Fruit fly (Drosophila melanogaster) whole organism, embryonic: ENCODE results near the gene CG43321.

Source experiments
- CG10462 ChIP-seq: fragments of 200-800 bp; sonication (Bioruptor generic); optimal IDR thresholded peaks from 2 replicates; lab custom pipeline; 2016; ENCODE audit warnings: missing biosample characterization, missing genetic modification characterization
- CG10654 ChIP-seq: fragments of 200-800 bp; sonication (Bioruptor generic); optimal IDR thresholded peaks from 2 replicates; lab custom pipeline; 2016; ENCODE audit warnings: missing biosample characterization, missing genetic modification characterization
- CG10979 ChIP-seq: fragments of 200-800 bp; sonication (Bioruptor generic); optimal IDR thresholded peaks from 2 replicates; lab custom pipeline; 2018; ENCODE audit warnings: missing biosample characterization, mild to moderate bottlenecking, missing genetic modification characterization, moderate library complexity
- CG11085 ChIP-seq: fragments of 200-800 bp; sonication (Bioruptor generic); IDR thresholded peaks from 2 replicates; pipeline ENCODE4 v1.3.6; 2022; ENCODE audit warnings: missing biosample characterization, missing genetic modification characterization
- CG11695 ChIP-seq: fragments of 200-800 bp; sonication (Bioruptor generic); IDR thresholded peaks from 3 replicates; pipeline ENCODE4 v1.3.6; 2022; ENCODE audit warnings: missing biosample characterization, missing genetic modification characterization
- CG12219 ChIP-seq: fragments of 200-800 bp; sonication (Bioruptor generic); optimal IDR thresholded peaks from 3 replicates; lab custom pipeline; 2018; ENCODE audit warnings: missing biosample characterization, mild to moderate bottlenecking, missing genetic modification characterization
- CG13287 ChIP-seq: fragments of 200-800 bp; sonication (Bioruptor generic); IDR thresholded peaks from 2 replicates; pipeline ENCODE4 v1.3.6; 2022; ENCODE audit warnings: missing biosample characterization, missing genetic modification characterization; ENCODE audit not compliant: partially characterized antibody
- CG15011 ChIP-seq: fragments of 200-800 bp; sonication (Bioruptor generic); optimal IDR thresholded peaks from 3 replicates; lab custom pipeline; 2018; ENCODE audit warnings: missing biosample characterization, mild to moderate bottlenecking, missing genetic modification characterization
- CG1647 ChIP-seq: fragments of 200-800 bp; sonication (Bioruptor generic); optimal IDR thresholded peaks from 3 replicates; lab custom pipeline; 2016; ENCODE audit warnings: missing biosample characterization, missing genetic modification characterization
- CG1832 ChIP-seq: fragments of 200-800 bp; sonication (Bioruptor generic); optimal IDR thresholded peaks from 2 replicates; lab custom pipeline; 2017; ENCODE audit warnings: missing biosample characterization, mild to moderate bottlenecking, missing genetic modification characterization, inconsistent platforms
- CG2678 ChIP-seq: fragments of 200-800 bp; sonication (Bioruptor generic); optimal IDR thresholded peaks from 3 replicates; lab custom pipeline; 2019; ENCODE audit warnings: missing biosample characterization, mild to moderate bottlenecking, missing genetic modification characterization, moderate library complexity
- CG30431 ChIP-seq: fragments of 200-800 bp; sonication (Bioruptor generic); optimal IDR thresholded peaks from 2 replicates; lab custom pipeline; 2017; ENCODE audit warnings: missing biosample characterization, missing genetic modification characterization
- CG31388 ChIP-seq: fragments of 200-800 bp; sonication (Bioruptor generic); optimal IDR thresholded peaks from 2 replicates; lab custom pipeline; 2016; ENCODE audit warnings: missing biosample characterization, missing genetic modification characterization
- CG3163 ChIP-seq: fragments of 200-800 bp; sonication (Bioruptor generic); optimal IDR thresholded peaks from 3 replicates; lab custom pipeline; 2016; ENCODE audit warnings: missing biosample characterization, missing genetic modification characterization
- CG32532 ChIP-seq: fragments of 200-800 bp; sonication (Bioruptor generic); IDR thresholded peaks from 2 replicates; pipeline ENCODE4 v1.3.6; 2022; ENCODE audit warnings: missing biosample characterization, missing genetic modification characterization
- CG3281 ChIP-seq: fragments of 200-800 bp; sonication (Bioruptor generic); optimal IDR thresholded peaks from 3 replicates; lab custom pipeline; 2017; ENCODE audit warnings: missing biosample characterization, mild to moderate bottlenecking, missing genetic modification characterization
- CG4617 ChIP-seq: fragments of 200-800 bp; sonication (Bioruptor generic); optimal IDR thresholded peaks from 3 replicates; lab custom pipeline; 2016; ENCODE audit warnings: missing biosample characterization, missing genetic modification characterization, borderline replicate concordance
- CG6654 ChIP-seq: fragments of 200-800 bp; sonication (Bioruptor generic); optimal IDR thresholded peaks from 2 replicates; lab custom pipeline; 2017; ENCODE audit warnings: missing biosample characterization, mild to moderate bottlenecking, missing genetic modification characterization
- CG6813 ChIP-seq: fragments of 200-800 bp; sonication (Bioruptor generic); optimal IDR thresholded peaks from 2 replicates; lab custom pipeline; 2017; ENCODE audit warnings: missing biosample characterization, missing genetic modification characterization, mild to moderate bottlenecking, moderate library complexity, missing genetic modification reagents
- CG9932 ChIP-seq: fragments of 200-800 bp; sonication (Bioruptor generic); IDR thresholded peaks from 2 replicates; pipeline ENCODE4 v1.3.6; 2022; ENCODE audit warnings: missing biosample characterization, missing genetic modification characterization
- D ChIP-seq, 2 experiments: fragments of 200-800 bp in 1 of 2; fragments of >200 bp in 1 of 2; sonication (Bioruptor generic) in 1 of 2; optimal IDR thresholded peaks; 2 replicates in 1 of 2; 3 replicates in 1 of 2; lab custom pipeline; 2017; ENCODE audit warnings: mild to moderate bottlenecking in 1 of 2, missing biosample characterization in 1 of 2, missing genetic modification characterization in 1 of 2, missing genetic modification reagents in 1 of 2
- Dad ChIP-seq: fragments of 200-800 bp; sonication (Bioruptor generic); optimal IDR thresholded peaks from 3 replicates; lab custom pipeline; 2016; ENCODE audit warnings: missing biosample characterization, missing genetic modification characterization
- Dip3 ChIP-seq: fragments of 200-800 bp; sonication (Bioruptor generic); optimal IDR thresholded peaks from 3 replicates; lab custom pipeline; 2016; ENCODE audit warnings: missing biosample characterization, missing genetic modification characterization
- Doc3 ChIP-seq: fragments of 200-800 bp; sonication (Bioruptor generic); IDR thresholded peaks from 3 replicates; pipeline ENCODE4 v1.3.6; 2022; ENCODE audit warnings: missing biosample characterization, missing genetic modification characterization; ENCODE audit not compliant: partially characterized antibody
- ERR ChIP-seq: fragments of 200-800 bp; sonication (Bioruptor generic); optimal IDR thresholded peaks from 2 replicates; lab custom pipeline; 2016; ENCODE audit warnings: missing biosample characterization, missing genetic modification characterization
- Ets65A ChIP-seq: fragments of 200-800 bp; sonication (Bioruptor generic); peaks from one replicate; lab custom pipeline; 2016; ENCODE audit warnings: missing biosample characterization, missing genetic modification characterization
- Hand ChIP-seq: fragments of 200-800 bp; sonication (Bioruptor generic); optimal IDR thresholded peaks from 2 replicates; lab custom pipeline; 2017; ENCODE audit warnings: mild to moderate bottlenecking, missing biosample characterization, missing genetic modification reagents, missing genetic modification characterization
- Mad ChIP-seq: fragments of 200-800 bp; sonication (Bioruptor generic); optimal IDR thresholded peaks from 2 replicates; lab custom pipeline; 2016; ENCODE audit warnings: missing biosample characterization, missing genetic modification characterization
- Med ChIP-seq: fragments of 200-800 bp; sonication (Bioruptor generic); peaks from one replicate; lab custom pipeline; 2016; ENCODE audit warnings: missing biosample characterization, missing genetic modification characterization, mild to moderate bottlenecking, inconsistent platforms, moderate library complexity
- Oaz ChIP-seq: fragments of 200-800 bp; sonication (Bioruptor generic); IDR thresholded peaks from 2 replicates; pipeline ENCODE4 v1.3.6; 2022; ENCODE audit warnings: missing biosample characterization, missing genetic modification characterization
- Ravus ChIP-seq: fragments of 200-800 bp; sonication (Bioruptor generic); IDR thresholded peaks from 2 replicates; pipeline ENCODE4 v1.3.6; 2022; ENCODE audit warnings: missing biosample characterization, missing genetic modification characterization
- Sox102F ChIP-seq: fragments of 200-800 bp; sonication (Bioruptor generic); optimal IDR thresholded peaks from 2 replicates; lab custom pipeline; 2018; ENCODE audit warnings: missing biosample characterization, mild to moderate bottlenecking, missing genetic modification characterization, moderate library complexity
- ash1 ChIP-seq: fragments of 200-800 bp; sonication (Bioruptor generic); optimal IDR thresholded peaks from 2 replicates; lab custom pipeline; 2018; ENCODE audit warnings: missing biosample characterization, mild to moderate bottlenecking, missing genetic modification characterization
- az2 ChIP-seq: fragments of 200-800 bp; sonication (Bioruptor generic); optimal IDR thresholded peaks from 3 replicates; lab custom pipeline; 2016; ENCODE audit warnings: missing biosample characterization, missing genetic modification characterization
- cato ChIP-seq: fragments of 200-800 bp; sonication (Bioruptor generic); optimal IDR thresholded peaks from 2 replicates; lab custom pipeline; 2016; ENCODE audit warnings: missing biosample characterization, missing genetic modification characterization, borderline replicate concordance
- dmrt99B ChIP-seq: fragments of 200-800 bp; sonication (Bioruptor generic); optimal IDR thresholded peaks from 2 replicates; lab custom pipeline; 2018; ENCODE audit warnings: missing biosample characterization, mild to moderate bottlenecking, missing genetic modification characterization, moderate library complexity
- gcm ChIP-seq: fragments of 200-800 bp; sonication (Bioruptor generic); optimal IDR thresholded peaks from 2 replicates; lab custom pipeline; 2019; ENCODE audit warnings: missing biosample characterization, mild to moderate bottlenecking, missing genetic modification characterization, moderate library complexity
- gfzf ChIP-seq: fragments of 200-800 bp; sonication (Bioruptor generic); optimal IDR thresholded peaks from 2 replicates; lab custom pipeline; 2016; ENCODE audit warnings: missing biosample characterization, mild to moderate bottlenecking, missing genetic modification characterization, moderate library complexity
- grn ChIP-seq: fragments of 200-800 bp; sonication (Bioruptor generic); optimal IDR thresholded peaks from 3 replicates; lab custom pipeline; 2017; ENCODE audit warnings: missing biosample characterization, missing genetic modification characterization
- jigr1 ChIP-seq: fragments of 200-800 bp; sonication (Bioruptor generic); IDR thresholded peaks from 3 replicates; pipeline ENCODE4 v1.3.6; 2022; ENCODE audit warnings: missing biosample characterization, missing genetic modification characterization
- kay ChIP-seq: fragments of 200-800 bp; sonication (Bioruptor generic); optimal IDR thresholded peaks from 2 replicates; lab custom pipeline; 2016; ENCODE audit warnings: missing biosample characterization, missing genetic modification characterization
- klu ChIP-seq: fragments of 200-800 bp; sonication (Bioruptor generic); IDR thresholded peaks from 2 replicates; pipeline ENCODE4 v1.3.6; 2022; ENCODE audit warnings: missing biosample characterization, missing genetic modification characterization
- lola ChIP-seq, 3 experiments: fragments of >200 bp in 2 of 3; fragments of 200-800 bp in 1 of 3; sonication (Bioruptor generic) in 1 of 3; optimal IDR thresholded peaks; 2 replicates each; lab custom pipeline; 2017 to 2019; ENCODE audit warnings: missing biosample characterization in 3 of 3, missing genetic modification characterization in 3 of 3, mild to moderate bottlenecking in 1 of 3, moderate library complexity in 1 of 3
- mam ChIP-seq: fragments of 200-800 bp; sonication (Bioruptor generic); optimal IDR thresholded peaks from 3 replicates; lab custom pipeline; 2016; ENCODE audit warnings: missing biosample characterization, missing genetic modification characterization
- p53 ChIP-seq: fragments of 200-800 bp; sonication (Bioruptor generic); optimal IDR thresholded peaks from 2 replicates; lab custom pipeline; 2016; ENCODE audit warnings: missing biosample characterization, missing genetic modification characterization
- pzg ChIP-seq: fragments of 200-800 bp; sonication (Bioruptor generic); optimal IDR thresholded peaks from 3 replicates; lab custom pipeline; 2018; ENCODE audit warnings: missing biosample characterization, mild to moderate bottlenecking, missing genetic modification characterization, moderate library complexity
- seq ChIP-seq: fragments of 200-800 bp; sonication (Bioruptor generic); IDR thresholded peaks from 2 replicates; pipeline ENCODE4 v1.3.6; 2022; ENCODE audit warnings: missing biosample characterization, missing genetic modification characterization
- shn ChIP-seq: fragments of 200-800 bp; sonication (Bioruptor generic); optimal IDR thresholded peaks from 3 replicates; lab custom pipeline; 2016; ENCODE audit warnings: missing biosample characterization, missing genetic modification characterization
- tio ChIP-seq: fragments of 200-800 bp; sonication (Bioruptor generic); optimal IDR thresholded peaks from 2 replicates; lab custom pipeline; 2017; ENCODE audit warnings: missing biosample characterization, missing genetic modification characterization, inconsistent platforms
- twi ChIP-seq: fragments of 200-800 bp; optimal IDR thresholded peaks from 2 replicates; lab custom pipeline; 2019; ENCODE audit warnings: missing biosample characterization, mild to moderate bottlenecking, missing genetic modification characterization, moderate library complexity
- unc-4 ChIP-seq: fragments of 200-800 bp; sonication (Bioruptor generic); IDR thresholded peaks from 2 replicates; pipeline ENCODE4 v1.3.6; 2022; ENCODE audit warnings: missing biosample characterization, missing genetic modification characterization; ENCODE audit not compliant: partially characterized antibody

The CG43321 gene

DNA sequence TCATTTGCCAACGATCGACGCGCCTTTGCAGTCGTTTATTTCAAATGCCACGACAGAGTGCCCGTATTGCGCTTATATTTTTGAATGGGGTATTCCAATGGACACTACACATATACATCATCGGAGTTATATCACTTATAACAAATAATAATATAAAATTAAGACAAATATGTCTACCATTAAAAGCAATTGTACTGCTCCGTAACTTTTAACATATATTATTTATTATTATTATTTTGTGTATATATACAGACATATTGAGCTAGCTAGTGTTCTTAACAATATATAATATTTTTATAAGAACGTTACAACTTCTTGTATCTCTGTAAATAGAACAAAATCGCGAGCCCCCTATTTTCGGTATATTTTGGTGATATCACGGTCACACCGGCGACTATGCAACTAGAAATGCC, 48.0 kb upstream of the CG43321 start, which contains the start of the genes sip2 and Coprox (continued):
- TF ChIP-seq klu (GFP tag; lab: Robert Waterston, UW) (no peak), Mad (GFP tag; lab: Kevin White, UChicago) (no peak), D (optimal IDR thresholded peaks at IDR 0.05; lab: Kevin White, UChicago) (no peak), D (GFP tag; optimal IDR thresholded peaks at IDR 0.05; lab: Kevin White, UChicago) (no peak), unc-4 (GFP tag; lab: Robert Waterston, UW) (no peak), kay (GFP tag; lab: Kevin White, UChicago) (peak; percentile 31), gfzf (GFP tag; lab: Kevin White, UChicago) (peak; percentile 49), cato (GFP tag; lab: Kevin White, UChicago) (peak; percentile 2), CG3281 (GFP tag; lab: Kevin White, UChicago) (peak; percentile 72), ERR (GFP tag; lab: Kevin White, UChicago) (no peak), jigr1 (GFP tag; lab: Robert Waterston, UW) (no peak), Ravus (GFP tag; lab: Robert Waterston, UW) (no peak), pzg (GFP tag; lab: Kevin White, UChicago) (peak; percentile 39), p53 (no peak), CG32532 (peak; percentile 78), Med (GFP tag; lab: Kevin White, UChicago) (peak; percentile 49), Sox102F (GFP tag; lab: Kevin White, UChicago) (no peak), CG11085 (GFP tag; lab: Robert Waterston, UW) (no peak), grn (GFP tag; lab: Kevin White, UChicago) (no peak), CG12219 (GFP tag; lab: Kevin White, UChicago) (peak; percentile 11), twi (tag; lab: Kevin White, UChicago) (peak; percentile 63), dmrt99B (no peak), Oaz (no peak), CG6654 (GFP tag; lab: Kevin White, UChicago) (no peak), CG3163 (GFP tag; lab: Kevin White, UChicago) (no peak), tio (GFP tag; lab: Kevin White, UChicago) (no peak), seq (no peak), CG11695 (GFP tag; lab: Robert Waterston, UW) (peak; percentile 27; the same call in 1 of the 3 replicates), CG30431 (GFP tag; lab: Kevin White, UChicago) (no peak), Hand (GFP tag; lab: Kevin White, UChicago) (no peak), ash1 (GFP tag; lab: Kevin White, UChicago) (no peak), CG10979 (tag; lab: Kevin White, UChicago) (peak; percentile 62), Ets65A (GFP tag; lab: Kevin White, UChicago) (peak; percentile 67), Dip3 (GFP tag; lab: Kevin White, UChicago) (no peak), lola (GFP tag; optimal IDR thresholded peaks at IDR 0.05; lab: Kevin White, UChicago) (peak in 1 of 3 experiments; percentile 77), CG1647 (no peak), CG9932 (GFP tag; lab: Robert Waterston, UW) (peak; percentile 71), CG10654 (no peak), CG13287 (GFP tag; lab: Robert Waterston, UW) (no peak), CG4617 (peak; percentile 21), CG15011 (no peak), CG6813 (GFP tag; lab: Kevin White, UChicago) (no peak), Doc3 (GFP tag; lab: Robert Waterston, UW) (no peak), CG1832 (GFP tag; lab: Kevin White, UChicago) (no peak), mam (GFP tag; lab: Kevin White, UChicago) (peak; percentile 27), gcm (GFP tag; lab: Kevin White, UChicago) (peak; percentile 75), CG2678 (peak; percentile 86), CG31388 (no peak), CG10462 (peak; percentile 6), az2 (GFP tag; lab: Kevin White, UChicago) (peak; percentile 63), shn (GFP tag; lab: Kevin White, UChicago) (no peak), Dad (GFP tag; lab: Kevin White, UChicago) (no peak)
